Fruit fly (Drosophila melanogaster) whole organism, embryonic: ENCODE results near the gene CG5498.
A peak's percentile ranks its signal among the peaks of the same experiment; 100 is the strongest.

Experiments used
- Asciz ChIP-seq: fragments of 200-800 bp; sonication (Bioruptor generic); optimal IDR thresholded peaks from 2 replicates; lab custom pipeline; 2017; ENCODE audit warnings: missing biosample characterization, mild to moderate bottlenecking, missing genetic modification characterization, missing genetic modification reagents
- CG10366 ChIP-seq: fragments of 200-800 bp; sonication (Bioruptor generic); IDR thresholded peaks from 2 replicates; pipeline ENCODE4 v1.3.6; 2022; ENCODE audit warnings: missing biosample characterization, missing genetic modification characterization
- CG10431 ChIP-seq: fragments of 200-800 bp; sonication (Bioruptor generic); optimal IDR thresholded peaks from 3 replicates; lab custom pipeline; 2018; ENCODE audit warnings: missing biosample characterization, mild to moderate bottlenecking, missing genetic modification characterization
- CG10543 ChIP-seq: fragments of 200-800 bp; sonication (Bioruptor generic); optimal IDR thresholded peaks from 3 replicates; lab custom pipeline; 2017; ENCODE audit warnings: missing biosample characterization, mild to moderate bottlenecking, missing genetic modification characterization, moderate library complexity
- CG11247 ChIP-seq: fragments of 200-800 bp; sonication (Bioruptor generic); IDR thresholded peaks from 2 replicates; pipeline ENCODE4 v1.3.6; 2022; ENCODE audit warnings: missing biosample characterization, missing genetic modification characterization
- CG12071 ChIP-seq: fragments of 200-800 bp; sonication (Bioruptor generic); optimal IDR thresholded peaks from 3 replicates; lab custom pipeline; 2018; ENCODE audit warnings: missing biosample characterization, mild to moderate bottlenecking, missing genetic modification characterization
- CG12391 ChIP-seq: fragments of 200-800 bp; sonication (Bioruptor generic); optimal IDR thresholded peaks from 3 replicates; lab custom pipeline; 2018; ENCODE audit warnings: missing biosample characterization, mild to moderate bottlenecking, missing genetic modification characterization, moderate library complexity
- CG12659 ChIP-seq: fragments of 200-800 bp; sonication (Bioruptor generic); optimal IDR thresholded peaks from 3 replicates; lab custom pipeline; 2017; ENCODE audit warnings: mild to moderate bottlenecking, missing biosample characterization, missing genetic modification reagents, missing genetic modification characterization
- CG13287 ChIP-seq: fragments of 200-800 bp; sonication (Bioruptor generic); IDR thresholded peaks from 2 replicates; pipeline ENCODE4 v1.3.6; 2022; ENCODE audit warnings: missing biosample characterization, missing genetic modification characterization; ENCODE audit not compliant: partially characterized antibody
- CG14441 ChIP-seq: fragments of 200-800 bp; sonication (Bioruptor generic); IDR thresholded peaks from 2 replicates; pipeline ENCODE4 v1.3.6; 2022; ENCODE audit warnings: missing biosample characterization, missing genetic modification characterization
- CG1647 ChIP-seq: fragments of 200-800 bp; sonication (Bioruptor generic); optimal IDR thresholded peaks from 3 replicates; lab custom pipeline; 2016; ENCODE audit warnings: missing biosample characterization, missing genetic modification characterization
- CG16813 ChIP-seq: fragments of 200-800 bp; sonication (Bioruptor generic); IDR thresholded peaks from 3 replicates; pipeline ENCODE4 v1.3.6; 2022; ENCODE audit warnings: missing biosample characterization, missing genetic modification characterization; ENCODE audit not compliant: partially characterized antibody
- CG16815 ChIP-seq: fragments of 200-800 bp; sonication (Bioruptor generic); optimal IDR thresholded peaks from 3 replicates; lab custom pipeline; 2017; ENCODE audit warnings: missing biosample characterization, mild to moderate bottlenecking, missing genetic modification characterization
- CG2889 ChIP-seq: fragments of 200-800 bp; sonication (Bioruptor generic); IDR thresholded peaks from 3 replicates; pipeline ENCODE4 v1.3.6; 2022; ENCODE audit warnings: missing biosample characterization, missing genetic modification characterization
- CG30431 ChIP-seq: fragments of 200-800 bp; sonication (Bioruptor generic); optimal IDR thresholded peaks from 2 replicates; lab custom pipeline; 2017; ENCODE audit warnings: missing biosample characterization, missing genetic modification characterization
- CG31224 ChIP-seq: fragments of 200-800 bp; sonication (Bioruptor generic); IDR thresholded peaks from 2 replicates; pipeline ENCODE4 v1.3.6; 2022; ENCODE audit warnings: missing biosample characterization, missing genetic modification characterization
- CG31441 ChIP-seq: fragments of 200-800 bp; sonication (Bioruptor generic); IDR thresholded peaks from 2 replicates; pipeline ENCODE4 v1.3.6; 2022; ENCODE audit warnings: missing biosample characterization, missing genetic modification characterization
- CG4282 ChIP-seq: fragments of 200-800 bp; sonication (Bioruptor generic); optimal IDR thresholded peaks from 2 replicates; lab custom pipeline; 2016; ENCODE audit warnings: missing biosample characterization, missing genetic modification characterization
- CG6175 ChIP-seq: fragments of 200-800 bp; sonication (Bioruptor generic); IDR thresholded peaks from 3 replicates; pipeline ENCODE4 v1.3.6; 2022; ENCODE audit warnings: missing biosample characterization, missing genetic modification characterization
- CG8089 ChIP-seq: fragments of 200-800 bp; sonication (Bioruptor generic); optimal IDR thresholded peaks from 3 replicates; lab custom pipeline; 2016; ENCODE audit warnings: missing biosample characterization, missing genetic modification characterization
- CG9817 ChIP-seq: fragments of 200-800 bp; sonication (Bioruptor generic); optimal IDR thresholded peaks from 2 replicates; lab custom pipeline; 2018; ENCODE audit warnings: missing biosample characterization, mild to moderate bottlenecking, missing genetic modification characterization, moderate library complexity
- D19A ChIP-seq: fragments of 200-800 bp; optimal IDR thresholded peaks from 3 replicates; lab custom pipeline; 2019; ENCODE audit warnings: missing biosample characterization, mild to moderate bottlenecking, missing genetic modification characterization, moderate library complexity
- Dip2 ChIP-seq: fragments of 200-800 bp; sonication (Bioruptor generic); IDR thresholded peaks from 2 replicates; pipeline ENCODE4 v1.3.6; 2022; ENCODE audit warnings: missing biosample characterization, missing genetic modification characterization
- Drgx ChIP-seq: fragments of 200-800 bp; sonication (Bioruptor generic); IDR thresholded peaks from 2 replicates; pipeline ENCODE4 v1.3.6; 2022; ENCODE audit warnings: missing biosample characterization, missing genetic modification characterization
- E2f2 ChIP-seq: fragments of 200-800 bp; sonication (Bioruptor generic); IDR thresholded peaks from 2 replicates; pipeline ENCODE4 v1.3.6; 2022; ENCODE audit warnings: missing biosample characterization, missing genetic modification characterization
- Elba2 ChIP-seq: fragments of 200-800 bp; sonication (Bioruptor generic); optimal IDR thresholded peaks from 3 replicates; lab custom pipeline; 2016; ENCODE audit warnings: missing biosample characterization, missing genetic modification characterization
- Fer3 ChIP-seq: fragments of 200-800 bp; sonication (Bioruptor generic); optimal IDR thresholded peaks from 2 replicates; lab custom pipeline; 2018; ENCODE audit warnings: missing biosample characterization, mild to moderate bottlenecking, missing genetic modification characterization, moderate library complexity
- H2.0 ChIP-seq: fragments of 200-800 bp; sonication (Bioruptor generic); IDR thresholded peaks from 2 replicates; pipeline ENCODE4 v1.3.6; 2022; ENCODE audit warnings: missing biosample characterization, missing genetic modification characterization
- Hr39 ChIP-seq: fragments of >200 bp; optimal IDR thresholded peaks from 2 replicates; lab custom pipeline; 2017
- Oli ChIP-seq: fragments of 200-800 bp; sonication (Bioruptor generic); optimal IDR thresholded peaks from 2 replicates; lab custom pipeline; 2018; ENCODE audit warnings: missing biosample characterization, mild to moderate bottlenecking, missing genetic modification characterization, moderate library complexity
- Rfx ChIP-seq: fragments of 200-800 bp; sonication (Bioruptor generic); IDR thresholded peaks from 2 replicates; pipeline ENCODE4 v1.3.6; 2022; ENCODE audit warnings: missing biosample characterization, missing genetic modification characterization
- Six4 ChIP-seq: fragments of 200-800 bp; sonication (Bioruptor generic); optimal IDR thresholded peaks from 2 replicates; lab custom pipeline; 2016; ENCODE audit warnings: missing biosample characterization, missing genetic modification characterization
- Vsx1 ChIP-seq: fragments of 200-800 bp; sonication (Bioruptor generic); optimal IDR thresholded peaks from 2 replicates; lab custom pipeline; 2017; ENCODE audit warnings: missing biosample characterization, mild to moderate bottlenecking, missing genetic modification characterization, missing genetic modification reagents
- Xbp1 ChIP-seq: fragments of 200-800 bp; sonication (Bioruptor generic); optimal IDR thresholded peaks from 3 replicates; lab custom pipeline; 2016; ENCODE audit warnings: missing biosample characterization, mild to moderate bottlenecking, missing genetic modification characterization
- ap ChIP-seq: fragments of 200-800 bp; sonication (Bioruptor generic); IDR thresholded peaks from 2 replicates; pipeline ENCODE4 v1.3.6; 2022; ENCODE audit warnings: missing biosample characterization, missing genetic modification characterization
- bab2 ChIP-seq: fragments of 200-800 bp; sonication (Bioruptor generic); optimal IDR thresholded peaks from 2 replicates; lab custom pipeline; 2016; ENCODE audit warnings: missing biosample characterization, missing genetic modification characterization
- btn ChIP-seq: fragments of 200-800 bp; sonication (Bioruptor generic); optimal IDR thresholded peaks from 2 replicates; lab custom pipeline; 2016; ENCODE audit warnings: missing biosample characterization, missing genetic modification characterization
- cad ChIP-seq: fragments of >200 bp; optimal IDR thresholded peaks from 2 replicates; lab custom pipeline; 2017; ENCODE audit warnings: missing biosample characterization, missing genetic modification characterization
- crc ChIP-seq: fragments of 200-800 bp; sonication (Bioruptor generic); optimal IDR thresholded peaks from 2 replicates; lab custom pipeline; 2016; ENCODE audit warnings: missing biosample characterization, missing genetic modification characterization
- dmrt99B ChIP-seq: fragments of 200-800 bp; sonication (Bioruptor generic); optimal IDR thresholded peaks from 2 replicates; lab custom pipeline; 2018; ENCODE audit warnings: missing biosample characterization, mild to moderate bottlenecking, missing genetic modification characterization, moderate library complexity
- ewg ChIP-seq: fragments of 200-800 bp; sonication (Bioruptor generic); optimal IDR thresholded peaks from 3 replicates; lab custom pipeline; 2017; ENCODE audit warnings: mild to moderate bottlenecking, missing biosample characterization, missing genetic modification reagents, missing genetic modification characterization
- hbn ChIP-seq: fragments of 200-800 bp; sonication (Bioruptor generic); IDR thresholded peaks from 2 replicates; pipeline ENCODE4 v1.3.6; 2022; ENCODE audit warnings: missing biosample characterization, missing genetic modification characterization; ENCODE audit not compliant: partially characterized antibody
- hth ChIP-seq: fragments of >200 bp; optimal IDR thresholded peaks from 2 replicates; lab custom pipeline; 2017; ENCODE audit warnings: inconsistent platforms
- pan ChIP-seq, 4 experiments: fragments of >200 bp in 3 of 4; fragments of 200-800 bp in 1 of 4; sonication (Bioruptor generic) in 1 of 4; optimal IDR thresholded peaks in 3 of 4; IDR thresholded peaks in 1 of 4; 2 replicates each; pipeline versions ENCODE4 v1.3.6 to Lab custom; 2017 to 2022; ENCODE audit warnings: missing biosample characterization in 2 of 4, missing genetic modification characterization in 2 of 4, mixed read lengths in 1 of 4
- pum ChIP-seq: fragments of 200-800 bp; sonication (Bioruptor generic); optimal IDR thresholded peaks from 2 replicates; lab custom pipeline; 2016; ENCODE audit warnings: missing biosample characterization, missing genetic modification characterization
- sr ChIP-seq: fragments of 200-800 bp; sonication (Bioruptor generic); IDR thresholded peaks from 3 replicates; pipeline ENCODE4 v1.3.6; 2022; ENCODE audit warnings: missing biosample characterization, missing genetic modification characterization
- trh ChIP-seq: fragments of 200-800 bp; sonication (Bioruptor generic); optimal IDR thresholded peaks from 2 replicates; lab custom pipeline; 2016; ENCODE audit warnings: missing biosample characterization, missing genetic modification characterization
- vvl ChIP-seq: fragments of 200-800 bp; sonication (Bioruptor generic); IDR thresholded peaks from 2 replicates; pipeline ENCODE4 v1.3.6; 2022; ENCODE audit warnings: missing biosample characterization, missing genetic modification characterization
- zfh1 ChIP-seq: fragments of 200-800 bp; sonication (Bioruptor generic); IDR thresholded peaks from 3 replicates; pipeline ENCODE4 v1.3.6; 2022; ENCODE audit warnings: missing biosample characterization, missing genetic modification characterization

Gene CG5498

dm6 chr3L:20375878-20376563, 7.9 kb downstream of the CG5498 start, which contains the start of the genes Ide and RhoBTB (continued):
- TF ChIP-seq vvl (GFP tag; lab: Robert Waterston, UW), result peak; percentile 66; the same call in 1 of the 2 replicates
- TF ChIP-seq CG10543 (GFP tag; lab: Kevin White, UChicago), result peak; percentile 85
- TF ChIP-seq pum, result peak; percentile 91
- TF ChIP-seq btn, result peak; percentile 12
- no peak for TF ChIP-seq pan (optimal IDR thresholded peaks at IDR 0.05; lab: Kevin White, UChicago)
- peak in 1 of 2 experiments; percentile 58 for TF ChIP-seq pan (GFP tag; optimal IDR thresholded peaks at IDR 0.05 in 1 of 2, IDR thresholded peaks at IDR 0.05 in 1 of 2)
- peak; percentile 83 for TF ChIP-seq CG16815 (GFP tag; lab: Kevin White, UChicago)
- TF ChIP-seq hth (lab: Kevin White, UChicago), result no peak
- TF ChIP-seq crc (GFP tag; lab: Kevin White, UChicago), result peak; percentile 67
- TF ChIP-seq zfh1 (GFP tag; lab: Robert Waterston, UW), result peak; percentile 48; the same call in 1 of the 3 replicates
- TF ChIP-seq bab2, result peak; percentile 89
- TF ChIP-seq E2f2 (GFP tag; lab: Robert Waterston, UW), result peak; percentile 83
- peak; percentile 64 for TF ChIP-seq CG31224 (GFP tag; lab: Robert Waterston, UW)
- TF ChIP-seq CG6175 (GFP tag; lab: Robert Waterston, UW), result no peak
- peak; percentile 74 for TF ChIP-seq ewg (GFP tag; lab: Kevin White, UChicago)
- TF ChIP-seq Hr39 (lab: Kevin White, UChicago), result peak; percentile 36
- TF ChIP-seq D19A (tag; lab: Kevin White, UChicago), result no peak
- peak; percentile 36 for TF ChIP-seq CG10431 (GFP tag; lab: Kevin White, UChicago)
- TF ChIP-seq Dip2 (GFP tag; lab: Robert Waterston, UW), result peak; percentile 31; the same call in 1 of the 2 replicates
- peak; percentile 25; the same call in 1 of the 2 replicates for TF ChIP-seq ap
- peak; percentile 17 for TF ChIP-seq CG12071 (GFP tag; lab: Kevin White, UChicago)
- TF ChIP-seq CG31441 (GFP tag; lab: Robert Waterston, UW), result peak; percentile 89
- peak; percentile 60 for TF ChIP-seq Six4 (GFP tag; lab: Kevin White, UChicago)
- TF ChIP-seq dmrt99B, result no peak
- peak; percentile 86 for TF ChIP-seq Rfx (GFP tag; lab: Robert Waterston, UW)
- peak; percentile 56 for TF ChIP-seq CG30431 (GFP tag; lab: Kevin White, UChicago)
- TF ChIP-seq Fer3 (tag; lab: Kevin White, UChicago), result peak; percentile 78
- TF ChIP-seq CG2889 (GFP tag; lab: Robert Waterston, UW), result peak; percentile 64; the same call in 1 of the 3 replicates
- TF ChIP-seq CG8089 (GFP tag; lab: Kevin White, UChicago), result peak; percentile 77
- TF ChIP-seq CG16813 (GFP tag; lab: Robert Waterston, UW), result peak; percentile 39; the same call in 1 of the 3 replicates
- peak; percentile 65 for TF ChIP-seq trh (GFP tag; lab: Kevin White, UChicago)
- 0 out of 2 replicates have a peak, but pooled peaks have one; percentile 41 for TF ChIP-seq H2.0 (GFP tag; lab: Robert Waterston, UW)
- TF ChIP-seq CG10366 (GFP tag; lab: Robert Waterston, UW), result 0 out of 2 replicates have a peak, but pooled peaks have one; percentile 62
- TF ChIP-seq CG4282, result no peak
- peak; percentile 94 for TF ChIP-seq Elba2 (GFP tag; lab: Kevin White, UChicago)
- TF ChIP-seq CG12659, result peak; percentile 91
- no peak for TF ChIP-seq hbn (GFP tag; lab: Robert Waterston, UW)
- peak; percentile 16; the same call in 1 of the 2 replicates for TF ChIP-seq CG13287 (GFP tag; lab: Robert Waterston, UW)
- TF ChIP-seq Oli (tag; lab: Kevin White, UChicago), result peak; percentile 76
- no peak for TF ChIP-seq Vsx1 (GFP tag; lab: Kevin White, UChicago)
- TF ChIP-seq Asciz (GFP tag; lab: Kevin White, UChicago), result no peak
- TF ChIP-seq Xbp1 (GFP tag; lab: Kevin White, UChicago), result peak; percentile 88
- no peak for TF ChIP-seq sr
- TF ChIP-seq CG1647 (GFP tag; lab: Kevin White, UChicago), result peak; percentile 76
- peak; percentile 50; the same call in 1 of the 2 replicates for TF ChIP-seq Drgx (GFP tag; lab: Robert Waterston, UW)
- peak; percentile 75 for TF ChIP-seq CG14441 (GFP tag; lab: Robert Waterston, UW)
- TF ChIP-seq CG9817, result peak; percentile 95
- no peak for TF ChIP-seq cad (GFP tag; lab: Kevin White, UChicago)
- peak; percentile 84 for TF ChIP-seq CG12391 (tag; lab: Kevin White, UChicago)
- TF ChIP-seq CG11247, result peak; percentile 69
